Worm (Caenorhabditis elegans) whole organism, L1 larva: ENCODE data around the gene M04D8.8.

Source experiments
- C04F5.9 ChIP-seq: sonication (generic microtip); optimal IDR thresholded peaks from 2 replicates; lab custom pipeline; 2016; ENCODE audit warnings: missing genetic modification characterization, missing compliant biosample characterization
- C16A3.4 ChIP-seq: fragments of 150-350 bp; optimal IDR thresholded peaks from 2 replicates; lab custom pipeline; 2014; ENCODE audit warnings: missing biosample characterization, missing genetic modification characterization
- aha-1 ChIP-seq: fragments of 150-350 bp; optimal IDR thresholded peaks from 2 replicates; lab custom pipeline; 2014; ENCODE audit warnings: missing biosample characterization, missing genetic modification characterization
- alr-1 ChIP-seq: fragments of 200-800 bp; sonication (Bioruptor generic); optimal IDR thresholded peaks from 2 replicates; lab custom pipeline; 2018; ENCODE audit warnings: borderline replicate concordance, mild to moderate bottlenecking, missing genetic modification characterization, missing compliant biosample characterization
- ama-1 ChIP-seq: fragments of 150-350 bp; optimal IDR thresholded peaks from 2 replicates; lab custom pipeline; 2014
- ceh-82 ChIP-seq, 3 experiments: fragments of 150-350 bp in 1 of 3; sonication (generic microtip) in 2 of 3; optimal IDR thresholded peaks; 2 replicates each; lab custom pipeline; 2014 to 2017; ENCODE audit warnings: missing biosample characterization in 3 of 3, missing genetic modification characterization in 3 of 3
- dpl-1 ChIP-seq, 3 experiments: fragments of 150-350 bp in 2 of 3; sonication (generic microtip) in 1 of 3; optimal IDR thresholded peaks; 2 replicates each; lab custom pipeline; 2014 to 2017; ENCODE audit warnings: missing biosample characterization in 3 of 3, missing genetic modification characterization in 3 of 3, missing genetic modification reagents in 3 of 3
- dsc-1 ChIP-seq: sonication (generic microtip); optimal IDR thresholded peaks from 2 replicates; lab custom pipeline; 2016; ENCODE audit warnings: mild to moderate bottlenecking, missing genetic modification characterization, missing compliant biosample characterization
- efl-1 ChIP-seq, 4 experiments: fragments of 150-350 bp; optimal IDR thresholded peaks in 3 of 4; peaks in 1 of 4; 1 replicate in 1 of 4; 2 replicates in 3 of 4; lab custom pipeline; 2014; ENCODE audit warnings: missing biosample characterization in 2 of 4, missing genetic modification characterization in 2 of 4, missing genetic modification reagents in 2 of 4
- egl-13 ChIP-seq: sonication (generic microtip); optimal IDR thresholded peaks from 2 replicates; lab custom pipeline; 2016; ENCODE audit warnings: missing genotype, missing genetic modification reagents, missing genetic modification characterization, missing compliant biosample characterization
- elt-2 ChIP-seq: sonication (generic microtip); optimal IDR thresholded peaks from 2 replicates; lab custom pipeline; 2016; ENCODE audit warnings: missing genetic modification characterization, mild to moderate bottlenecking, inconsistent platforms, missing compliant biosample characterization, missing genetic modification reagents
- ets-5 ChIP-seq: fragments of 200-800 bp; sonication (Bioruptor generic); IDR thresholded peaks from 2 replicates; pipeline ENCODE4 v1.3.6; 2022; ENCODE audit warnings: missing genetic modification characterization, missing compliant biosample characterization
- grh-1 ChIP-seq: fragments of 200-800 bp; sonication (Bioruptor generic); IDR thresholded peaks from 2 replicates; pipeline ENCODE4 v1.3.6; 2022; ENCODE audit warnings: missing genetic modification reagents, missing genetic modification characterization, missing compliant biosample characterization
- isw-1 ChIP-seq: fragments of 200-800 bp; sonication (Bioruptor generic); IDR thresholded peaks from 2 replicates; pipeline ENCODE4 v1.3.6; 2022; ENCODE audit warnings: missing genetic modification characterization, missing compliant biosample characterization
- jun-1 ChIP-seq: fragments of 150-350 bp; optimal IDR thresholded peaks from 2 replicates; lab custom pipeline; 2014; ENCODE audit warnings: missing biosample characterization, missing genetic modification reagents, missing genetic modification characterization
- lin-13 ChIP-seq: fragments of 150-350 bp; optimal IDR thresholded peaks from 2 replicates; lab custom pipeline; 2014; ENCODE audit warnings: missing biosample characterization, missing genetic modification reagents, missing genetic modification characterization
- lir-3 ChIP-seq: sonication (generic microtip); optimal IDR thresholded peaks from 2 replicates; lab custom pipeline; 2016; ENCODE audit warnings: mild to moderate bottlenecking, missing genetic modification characterization, moderate library complexity, missing compliant biosample characterization; ENCODE audit not compliant: poor library complexity
- nhr-11 ChIP-seq: fragments of 150-350 bp; optimal IDR thresholded peaks from 2 replicates; lab custom pipeline; 2014; ENCODE audit warnings: missing biosample characterization, missing genetic modification characterization
- nhr-12 ChIP-seq: sonication (generic microtip); optimal IDR thresholded peaks from 2 replicates; lab custom pipeline; 2017; ENCODE audit warnings: missing biosample characterization, missing genetic modification characterization
- nhr-28 ChIP-seq: fragments of 150-350 bp; optimal IDR thresholded peaks from 2 replicates; lab custom pipeline; 2014; ENCODE audit warnings: missing biosample characterization, missing genetic modification characterization
- nhr-76 ChIP-seq: sonication (generic microtip); optimal IDR thresholded peaks from 2 replicates; lab custom pipeline; 2017; ENCODE audit warnings: missing biosample characterization, missing genetic modification characterization
- nhr-77 ChIP-seq: fragments of 150-350 bp; optimal IDR thresholded peaks from 2 replicates; lab custom pipeline; 2014; ENCODE audit warnings: missing biosample characterization, missing genetic modification characterization
- nhr-85 ChIP-seq: sonication (generic microtip); peaks from one replicate; lab custom pipeline; 2016; ENCODE audit warnings: missing genetic modification characterization, inconsistent platforms, missing compliant biosample characterization
- pag-3 ChIP-seq: sonication (generic microtip); optimal IDR thresholded peaks from 2 replicates; lab custom pipeline; 2017; ENCODE audit warnings: missing genetic modification characterization, mild to moderate bottlenecking, missing compliant biosample characterization, antibody characterized with exemption, borderline replicate concordance; ENCODE audit not compliant: insufficient read depth
- pax-3 ChIP-seq: fragments of 200-800 bp; sonication (Bioruptor generic); optimal IDR thresholded peaks from 2 replicates; lab custom pipeline; 2018; ENCODE audit warnings: mild to moderate bottlenecking, missing genetic modification characterization, moderate library complexity, missing compliant biosample characterization
- rnt-1 ChIP-seq: sonication (generic microtip); optimal IDR thresholded peaks from 2 replicates; lab custom pipeline; 2016; ENCODE audit warnings: mild to moderate bottlenecking, missing genetic modification characterization, moderate library complexity, missing compliant biosample characterization
- skn-1 ChIP-seq: fragments of 150-350 bp; optimal IDR thresholded peaks from 2 replicates; lab custom pipeline; 2014; ENCODE audit warnings: missing biosample characterization, missing genetic modification characterization
- snu-23 ChIP-seq: sonication (generic microtip); optimal IDR thresholded peaks from 2 replicates; lab custom pipeline; 2016; ENCODE audit warnings: missing genetic modification characterization, missing compliant biosample characterization
- sox-4 ChIP-seq: sonication (generic microtip); optimal IDR thresholded peaks from 2 replicates; lab custom pipeline; 2016; ENCODE audit warnings: missing genetic modification characterization, missing compliant biosample characterization
- sup-37 ChIP-seq: fragments of 200-800 bp; sonication (Bioruptor generic); optimal IDR thresholded peaks from 2 replicates; lab custom pipeline; 2018; ENCODE audit warnings: mild to moderate bottlenecking, missing genetic modification characterization, missing compliant biosample characterization
- swsn-7 ChIP-seq: sonication (generic microtip); optimal IDR thresholded peaks from 2 replicates; lab custom pipeline; 2016; ENCODE audit warnings: missing genetic modification characterization, missing compliant biosample characterization
- tbx-2 ChIP-seq: sonication (generic microtip); optimal IDR thresholded peaks from 2 replicates; lab custom pipeline; 2016; ENCODE audit warnings: missing genetic modification characterization, missing compliant biosample characterization
- unc-130 ChIP-seq: fragments of 150-350 bp; optimal IDR thresholded peaks from 2 replicates; lab custom pipeline; 2017; ENCODE audit warnings: missing biosample characterization, missing genetic modification characterization, inconsistent platforms
- unc-30 ChIP-seq: sonication (generic microtip); optimal IDR thresholded peaks from 2 replicates; lab custom pipeline; 2017; ENCODE audit warnings: missing biosample characterization, missing genetic modification characterization
- zip-4 ChIP-seq: fragments of 200-800 bp; sonication (Bioruptor generic); optimal IDR thresholded peaks from 2 replicates; lab custom pipeline; 2018; ENCODE audit warnings: mild to moderate bottlenecking, missing genetic modification characterization, moderate library complexity, missing compliant biosample characterization

M04D8.8 gene

ce11 chrIII:10064140-10064539 lies 30.2 kb downstream of the M04D8.8 start, which contains the start of gene ekl-6 (continued):
- TF ChIP-seq snu-23 (no peak), lin-13 (GFP tag; lab: Kevin White, UChicago) (peak; percentile 25), pag-3 (tag; lab: Kevin White, UChicago) (no peak), rnt-1 (peak; percentile 97), dsc-1 (tag; lab: Kevin White, UChicago) (peak; percentile 79), lir-3 (tag; lab: Kevin White, UChicago) (peak; percentile 92), isw-1 (GFP tag; lab: Robert Waterston, UW) (peak; percentile 23), skn-1 (peak; percentile 13), grh-1 (0 out of 2 replicates have a peak, but pooled peaks have one; percentile 44), sup-37 (peak; percentile 36), unc-30 (tag; lab: Kevin White, UChicago) (no peak), C04F5.9 (peak; percentile 81), nhr-85 (tag; lab: Kevin White, UChicago) (peak; percentile 92), tbx-2 (tag; lab: Kevin White, UChicago) (peak; percentile 80), dpl-1 (GFP tag; optimal IDR thresholded peaks at IDR 0.05; lab: Kevin White, UChicago) (peak; percentile 22 to 56 (median 55)), nhr-77 (tag; lab: Kevin White, UChicago) (peak; percentile 21), nhr-11 (tag; lab: Kevin White, UChicago) (no peak), egl-13 (tag; lab: Kevin White, UChicago) (peak; percentile 73), C16A3.4 (tag; lab: Kevin White, UChicago) (peak; percentile 1), zip-4 (GFP tag; lab: Kevin White, UChicago) (no peak), aha-1 (no peak)

- no peak for TF ChIP-seq pax-3 (tag; lab: Kevin White, UChicago)
- no peak for TF ChIP-seq lir-3 (tag; lab: Kevin White, UChicago)
- TF ChIP-seq swsn-7 (tag; lab: Kevin White, UChicago), result no peak
- TF ChIP-seq ceh-82 (tag; optimal IDR thresholded peaks at IDR 0.05; lab: Kevin White, UChicago), result no peak
- no peak for TF ChIP-seq nhr-12
- TF ChIP-seq alr-1 (tag; lab: Kevin White, UChicago), result no peak
- TF ChIP-seq unc-130 (tag; lab: Kevin White, UChicago), result no peak
- no peak for TF ChIP-seq nhr-76 (tag; lab: Kevin White, UChicago)
- no peak for TF ChIP-seq ets-5 (GFP tag; lab: Robert Waterston, UW)
- TF ChIP-seq C16A3.4 (tag; lab: Kevin White, UChicago), result no peak
- TF ChIP-seq ama-1 (lab: Kevin White, UChicago), result no peak
Observed at ce11 chrIII:10069278-10069677, 35.3 kb downstream of the M04D8.8 start, which contains the start of gene T16G12.6. Gene T16G12.6 (plus strand): TSS chrIII:10069578.

- TF ChIP-seq jun-1 (tag; lab: Kevin White, UChicago) (no peak), dpl-1 (GFP tag; optimal IDR thresholded peaks at IDR 0.05; lab: Kevin White, UChicago) (peak in 1 of 3 experiments; percentile 8), efl-1 (optimal IDR thresholded peaks at IDR 0.05; lab: Kevin White, UChicago) (no peak), efl-1 (GFP tag; optimal IDR thresholded peaks at IDR 0.05 in 1 of 2; lab: Kevin White, UChicago) (peak in 1 of 2 experiments; percentile 4)
- TF ChIP-seq, all 84 proteins: peak for 2
Observed at ce11 chrIII:10076042-10076441, 42.1 kb downstream of the M04D8.8 start.

- TF ChIP-seq sox-4 (tag; lab: Kevin White, UChicago) (no peak), nhr-28 (no peak)
Observed at ce11 chrIII:10078151-10078550, 44.2 kb downstream of the M04D8.8 start, which contains the start of gene T16G12.9. Gene T16G12.9 (minus strand): TSS chrIII:10078251.

- TF ChIP-seq elt-2 (tag; lab: Kevin White, UChicago) (no peak), C16A3.4 (tag; lab: Kevin White, UChicago) (no peak), nhr-85 (tag; lab: Kevin White, UChicago) (no peak), pag-3 (tag; lab: Kevin White, UChicago) (no peak)
Observed at ce11 chrIII:10078784-10079183, 44.8 kb downstream of the M04D8.8 start.
